Worm (Caenorhabditis elegans): Measurements from ENCODE around the gene F57A8.7.

F57A8.7 gene

DNA sequence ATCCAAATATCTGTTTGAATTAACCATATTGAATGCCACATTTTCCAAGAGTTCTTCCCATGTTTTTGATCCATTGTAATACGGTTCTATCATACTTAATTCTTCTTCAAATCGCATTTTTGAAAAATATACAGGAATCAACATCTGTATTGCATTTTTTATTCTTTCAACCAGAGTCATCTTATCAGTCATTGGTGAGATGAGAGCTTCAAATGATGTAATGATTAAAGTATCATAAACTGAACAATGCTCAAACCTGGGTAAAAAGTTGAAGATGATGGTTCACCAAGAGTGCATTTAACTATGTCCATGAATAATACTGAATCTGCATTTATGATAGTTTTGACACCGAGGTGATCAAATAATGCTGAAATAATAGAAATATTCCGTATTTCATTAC is 28.3 kb downstream of the F57A8.7 start:
- TF ChIP-seq C08G9.2 (tag; optimal IDR thresholded peaks at IDR 0.05) (no peak), unc-55 (GFP tag; optimal IDR thresholded peaks at IDR 0.05) (no peak), ceh-14 (tag; optimal IDR thresholded peaks at IDR 0.05) (no peak), nhr-232 (tag; optimal IDR thresholded peaks at IDR 0.05) (no peak), hlh-30 (tag; optimal IDR thresholded peaks at IDR 0.05; ENCODE audit: insufficient read depth) (no peak), unc-3 (GFP tag; conservative IDR thresholded peaks at IDR 0.05) (no peak), unc-3 (tag; optimal IDR thresholded peaks at IDR 0.05) (no peak), ahr-1 (tag; optimal IDR thresholded peaks at IDR 0.05) (no peak), ztf-16 (tag; optimal IDR thresholded peaks at IDR 0.05) (no peak), ceh-45 (GFP tag; IDR thresholded peaks at IDR 0.05) (no peak), dve-1 (tag; optimal IDR thresholded peaks at IDR 0.05) (no peak), sox-4 (tag; optimal IDR thresholded peaks at IDR 0.05) (no peak), elt-2 (tag; optimal IDR thresholded peaks at IDR 0.05) (no peak), K09A11.1 (tag; optimal IDR thresholded peaks at IDR 0.05; ENCODE audit: insufficient read depth) (no peak)

ce11 chrV:10104785-10105310 is 29.3 kb downstream of the F57A8.7 start, which contains the start of gene ugt-17:
TSS of gene ugt-17 (minus strand) at chrV:10104964.
- TF ChIP-seq ceh-34 (tag; optimal IDR thresholded peaks at IDR 0.05), result no peak
- no peak for TF ChIP-seq ceh-18 (tag; optimal IDR thresholded peaks at IDR 0.05)
- TF ChIP-seq ceh-14 (tag; optimal IDR thresholded peaks at IDR 0.05), result no peak
- no peak for TF ChIP-seq ceh-48 (tag; optimal IDR thresholded peaks at IDR 0.05)

- no peak for TF ChIP-seq rnt-1 (tag; optimal IDR thresholded peaks at IDR 0.05)
- no peak for TF ChIP-seq ceh-9 (tag; optimal IDR thresholded peaks at IDR 0.05)
- TF ChIP-seq ceh-45 (GFP tag; IDR thresholded peaks at IDR 0.05), result no peak
- no peak for TF ChIP-seq pat-9 (tag; optimal IDR thresholded peaks at IDR 0.05)
- no peak for TF ChIP-seq sdc-2 (tag; optimal IDR thresholded peaks at IDR 0.05)
- TF ChIP-seq ztf-16 (tag; optimal IDR thresholded peaks at IDR 0.05), result no peak
- TF ChIP-seq hlh-6 (tag; optimal IDR thresholded peaks at IDR 0.05), result no peak
- TF ChIP-seq F13H6.1 (tag; optimal IDR thresholded peaks at IDR 0.05), result no peak
- no peak for TF ChIP-seq pax-1 (tag; optimal IDR thresholded peaks at IDR 0.05)
- TF ChIP-seq eyg-1 (tag; optimal IDR thresholded peaks at IDR 0.05), result no peak
- TF ChIP-seq ets-4 (tag; optimal IDR thresholded peaks at IDR 0.05), result no peak
These were observed 29.9 kb downstream of the F57A8.7 start, which contains the start of gene C08B6.2 for ce11 chrV:10105412-10105811. TSS of gene C08B6.2 (plus strand) at chrV:10105712.

DNA sequence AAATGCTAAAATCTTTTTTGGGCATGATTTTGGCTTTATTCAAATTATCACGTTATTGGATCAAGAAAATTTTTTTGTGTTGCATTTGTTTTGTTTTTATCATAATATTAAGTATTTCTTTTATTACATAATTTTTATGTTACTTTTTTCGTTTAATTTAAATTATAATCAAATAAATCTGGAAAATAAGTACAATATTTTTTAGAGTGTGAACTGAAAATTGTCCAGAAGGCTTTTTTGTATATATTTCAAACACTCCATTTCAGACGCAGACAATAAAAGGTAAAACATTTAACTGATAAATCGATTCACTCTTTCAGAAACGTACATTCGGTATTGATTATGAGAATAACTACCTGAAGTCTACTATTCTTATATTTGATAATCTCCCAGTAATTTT is 31.8 kb downstream of the F57A8.7 start, which contains the start of gene C08B6.11:
Gene C08B6.11, plus strand, starts transcription at position 301 of the 400 bp plus-strand sequence.
- no peak for TF ChIP-seq mec-3 (tag; optimal IDR thresholded peaks at IDR 0.05; ENCODE audit: borderline replicate concordance)
- no peak for TF ChIP-seq ceh-9 (tag; optimal IDR thresholded peaks at IDR 0.05)
- TF ChIP-seq pha-2 (tag; optimal IDR thresholded peaks at IDR 0.05), result no peak
- TF ChIP-seq ceh-45 (GFP tag; IDR thresholded peaks at IDR 0.05), result no peak
- no peak for TF ChIP-seq ttx-3 (tag; optimal IDR thresholded peaks at IDR 0.05)
- TF ChIP-seq ceh-31 (tag; optimal IDR thresholded peaks at IDR 0.05), result no peak
- TF ChIP-seq hlh-8 (tag; optimal IDR thresholded peaks at IDR 0.05), result no peak
- TF ChIP-seq unc-55 (GFP tag; optimal IDR thresholded peaks at IDR 0.05), result no peak
- TF ChIP-seq hlh-6 (tag; optimal IDR thresholded peaks at IDR 0.05), result no peak

DNA sequence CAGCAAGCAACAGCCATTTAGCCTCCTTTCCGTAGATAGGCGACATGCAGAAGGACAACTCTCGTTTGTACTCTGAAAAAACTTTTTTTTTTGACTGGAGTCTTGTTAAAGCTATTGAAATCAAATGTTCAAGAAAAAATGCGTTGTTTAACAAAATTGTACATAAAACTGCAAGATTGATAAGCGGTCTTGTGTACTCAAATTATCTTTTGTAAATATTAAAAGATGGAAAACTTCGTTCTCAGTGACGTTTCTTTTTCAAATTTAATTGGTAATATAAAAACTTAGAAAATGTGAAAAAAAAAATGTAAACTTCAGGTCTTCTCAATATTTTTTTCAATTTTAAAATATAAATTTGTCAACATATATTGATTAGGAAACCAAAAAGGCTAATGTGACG is 35.6 kb downstream of the F57A8.7 start:
- no peak for TF ChIP-seq hlh-8 (tag; optimal IDR thresholded peaks at IDR 0.05)
- no peak for TF ChIP-seq unc-42 (tag; optimal IDR thresholded peaks at IDR 0.05)
- no peak for TF ChIP-seq fkh-10 (GFP tag; optimal IDR thresholded peaks at IDR 0.05)
- TF ChIP-seq ref-2 (tag; optimal IDR thresholded peaks at IDR 0.05), result no peak
- no peak for TF ChIP-seq rnt-1 (tag; optimal IDR thresholded peaks at IDR 0.05)
- TF ChIP-seq elt-4 (tag; optimal IDR thresholded peaks at IDR 0.05), result no peak
- no peak for TF ChIP-seq odd-2 (tag; optimal IDR thresholded peaks at IDR 0.05)
- no peak for TF ChIP-seq gmeb-2 (tag; optimal IDR thresholded peaks at IDR 0.05)
- no peak for TF ChIP-seq K02D7.2 (tag; optimal IDR thresholded peaks at IDR 0.05)
- no peak for TF ChIP-seq ceh-31 (tag; optimal IDR thresholded peaks at IDR 0.05)
- TF ChIP-seq ceh-18 (tag; optimal IDR thresholded peaks at IDR 0.05), result no peak
- no peak for TF ChIP-seq hlh-30 (tag; optimal IDR thresholded peaks at IDR 0.05; ENCODE audit: insufficient read depth)
- TF ChIP-seq unc-55 (GFP tag; optimal IDR thresholded peaks at IDR 0.05), result no peak
- no peak for TF ChIP-seq nhr-11 (tag; optimal IDR thresholded peaks at IDR 0.05)
